Fruit fly (Drosophila melanogaster): ENCODE results near the gene CG7227.

- TF ChIP-seq EcR (GFP tag; optimal IDR thresholded peaks at IDR 0.05) (peak; percentile 26), CG10348 (GFP tag; IDR thresholded peaks at IDR 0.05) (no peak), Pif1B (GFP tag; optimal IDR thresholded peaks at IDR 0.05) (no peak), CG17806 (tag; optimal IDR thresholded peaks at IDR 0.05) (no peak), CG8301 (tag; optimal IDR thresholded peaks at IDR 0.05) (no peak), CG14655 (GFP tag; optimal IDR thresholded peaks at IDR 0.05) (no peak), fd96Ca (GFP tag; IDR thresholded peaks at IDR 0.05) (0 out of 3 replicates have a peak, but pooled peaks have one; percentile 5), Ets98B (GFP tag; IDR thresholded peaks at IDR 0.05) (peak; percentile 9; the same call in 1 of the 2 replicates), CG34367 (tag; optimal IDR thresholded peaks at IDR 0.05) (no peak), CG13204 (GFP tag; optimal IDR thresholded peaks at IDR 0.05) (no peak), CG9948 (tag; optimal IDR thresholded peaks at IDR 0.05) (no peak), D1 (tag; optimal IDR thresholded peaks at IDR 0.05) (no peak)
Observed at dm6 chr2L:7991391-7991876, 6.5 kb downstream of the CG7227 start.

All from whole organism, pupa.